Worm (Caenorhabditis elegans): ENCODE data around the gene arx-4.

- TF ChIP-seq bed-2 (GFP tag; IDR thresholded peaks at IDR 0.05) (no peak), ceh-100 (GFP tag; IDR thresholded peaks at IDR 0.05) (no peak), nhr-27 (tag; optimal IDR thresholded peaks at IDR 0.05) (no peak), F55B11.4 (tag; optimal IDR thresholded peaks at IDR 0.05; ENCODE audit: borderline replicate concordance, insufficient read depth) (no peak), pha-4 (tag; optimal IDR thresholded peaks at IDR 0.05) (no peak), hmg-1.2 (GFP tag; IDR thresholded peaks at IDR 0.05) (no peak), dpl-1 (GFP tag; optimal IDR thresholded peaks at IDR 0.05) (no peak), pbrm-1 (GFP tag; IDR thresholded peaks at IDR 0.05) (no peak), ztf-26 (tag; optimal IDR thresholded peaks at IDR 0.05) (no peak), zfh-2 (GFP tag; conservative IDR thresholded peaks at IDR 0.05) (no peak), ceh-40 (GFP tag; IDR thresholded peaks at IDR 0.05) (no peak), K11D2.4 (GFP tag; IDR thresholded peaks at IDR 0.05) (no peak)
Observed at ce11 chrIII:872373-872772, 10.3 kb downstream of the arx-4 start, which contains the start of the genes T24C4.3 and clc-20.
